Worm (Caenorhabditis elegans): ENCODE measurements around the gene flh-2.

The flh-2 gene

ce11 chrIII:4962886-4963285 lies 11.0 kb downstream of the flh-2 start, which contains the start of gene C27F2.9 (continued):
- TF ChIP-seq nhr-71 (tag; optimal IDR thresholded peaks at IDR 0.05) (peak; percentile 95), egl-13 (tag; optimal IDR thresholded peaks at IDR 0.05) (peak; percentile 84), mef-2 (tag; optimal IDR thresholded peaks at IDR 0.05) (peak; percentile 5), lin-15B (tag; optimal IDR thresholded peaks at IDR 0.05) (peak; percentile 75), mep-1 (tag; optimal IDR thresholded peaks at IDR 0.05) (peak; percentile 95), unc-130 (tag; optimal IDR thresholded peaks at IDR 0.05) (peak; percentile 81), ama-1 (optimal IDR thresholded peaks at IDR 0.05) (peak; percentile 9), elt-2 (tag; optimal IDR thresholded peaks at IDR 0.05) (peak; percentile 74), fkh-8 (tag; optimal IDR thresholded peaks at IDR 0.05) (peak; percentile 84), mab-9 (GFP tag; IDR thresholded peaks at IDR 0.05) (peak; percentile 84), sox-4 (tag; optimal IDR thresholded peaks at IDR 0.05) (peak; percentile 82), dpl-1 (GFP tag; optimal IDR thresholded peaks at IDR 0.05) (peak; percentile 99 to 100 (median 99)), alr-1 (tag; optimal IDR thresholded peaks at IDR 0.05; ENCODE audit: borderline replicate concordance) (no peak), lin-39 (tag; optimal IDR thresholded peaks at IDR 0.05) (peak; percentile 86), nhr-77 (tag; optimal IDR thresholded peaks at IDR 0.05) (peak; percentile 72), ces-1 (GFP tag; optimal IDR thresholded peaks at IDR 0.05) (no peak), aha-1 (tag; optimal IDR thresholded peaks at IDR 0.05) (peak; percentile 56), pax-3 (tag; optimal IDR thresholded peaks at IDR 0.05) (peak; percentile 78), efl-1 (optimal IDR thresholded peaks at IDR 0.05) (peak; percentile 98 to 99), efl-1 (GFP tag; optimal IDR thresholded peaks at IDR 0.05 in 1 of 2) (peak; percentile 99 to 100), C04F5.9 (tag; optimal IDR thresholded peaks at IDR 0.05) (peak; percentile 87), zag-1 (tag; optimal IDR thresholded peaks at IDR 0.05) (peak; percentile 18), F16B12.6 (tag; optimal IDR thresholded peaks at IDR 0.05) (peak; percentile 75), fkh-10 (GFP tag; optimal IDR thresholded peaks at IDR 0.05) (peak; percentile 73), fos-1 (tag; optimal IDR thresholded peaks at IDR 0.05) (peak; percentile 80), ceh-82 (tag; optimal IDR thresholded peaks at IDR 0.05) (peak; percentile 89 to 94 (median 93)), jun-1 (tag; optimal IDR thresholded peaks at IDR 0.05) (peak; percentile 79), sptf-1 (tag; optimal IDR thresholded peaks at IDR 0.05) (no peak), unc-86 (tag; optimal IDR thresholded peaks at IDR 0.05) (peak; percentile 89), dsc-1 (tag; optimal IDR thresholded peaks at IDR 0.05) (peak; percentile 94), aly-2 (tag; optimal IDR thresholded peaks at IDR 0.05) (peak; percentile 85), efl-3 (GFP tag; optimal IDR thresholded peaks at IDR 0.05) (peak; percentile 19), Y116A8C.19 (tag; optimal IDR thresholded peaks at IDR 0.05; ENCODE audit: borderline replicate concordance) (no peak), nhr-11 (tag; optimal IDR thresholded peaks at IDR 0.05) (peak; percentile 90), unc-62 (GFP tag; optimal IDR thresholded peaks at IDR 0.05) (no peak), fkh-4 (tag; optimal IDR thresholded peaks at IDR 0.05; ENCODE audit: borderline replicate concordance) (peak; percentile 44), hlh-4 (tag; optimal IDR thresholded peaks at IDR 0.05) (no peak), isw-1 (GFP tag; IDR thresholded peaks at IDR 0.05) (peak; percentile 91), ceh-88 (GFP tag; IDR thresholded peaks at IDR 0.05) (peak; percentile 57; the same call in 1 of the 2 replicates), zip-4 (GFP tag; optimal IDR thresholded peaks at IDR 0.05) (peak; percentile 72), mdl-1 (tag; optimal IDR thresholded peaks at IDR 0.05) (peak in 1 of 2 experiments; percentile 71), nhr-19 (GFP tag; conservative IDR thresholded peaks at IDR 0.05) (peak; percentile 91), lin-14 (GFP tag; optimal IDR thresholded peaks at IDR 0.05) (peak; percentile 88), irx-1 (tag; optimal IDR thresholded peaks at IDR 0.05) (peak; percentile 90), sup-37 (GFP tag; optimal IDR thresholded peaks at IDR 0.05) (peak; percentile 81), nhr-237 (tag; optimal IDR thresholded peaks at IDR 0.05) (peak; percentile 84), unc-98 (GFP tag; IDR thresholded peaks at IDR 0.05) (no peak), ceh-8 (GFP tag; optimal IDR thresholded peaks at IDR 0.05) (peak; percentile 84), nhr-84 (tag; optimal IDR thresholded peaks at IDR 0.05) (no peak), snpc-4 (tag; optimal IDR thresholded peaks at IDR 0.05) (peak; percentile 73), hpl-2 (GFP tag; optimal IDR thresholded peaks at IDR 0.05) (no peak), C34B4.2 (tag; optimal IDR thresholded peaks at IDR 0.05) (peak; percentile 36), nhr-47 (tag; optimal IDR thresholded peaks at IDR 0.05) (peak; percentile 95), nhr-76 (tag; optimal IDR thresholded peaks at IDR 0.05) (no peak)

Data from whole organism, L1 larva.